Fruit fly (Drosophila melanogaster) whole organism, pupa: ENCODE results near the gene Cypl.
A peak's percentile ranks its signal among the peaks of the same experiment; 100 is the strongest.

Experiments used
- CG10348 ChIP-seq: fragments of 200-800 bp; sonication (Bioruptor generic); IDR thresholded peaks from 2 replicates; pipeline ENCODE4 v1.3.6; 2022; ENCODE audit warnings: missing biosample characterization, missing genetic modification characterization
- CG12605 ChIP-seq: fragments of 200-800 bp; sonication (Bioruptor generic); IDR thresholded peaks from 2 replicates; pipeline ENCODE4 v1.3.6; 2022; ENCODE audit warnings: missing biosample characterization, missing genetic modification characterization
- CG14655 ChIP-seq: fragments of 200-800 bp; sonication (Bioruptor generic); optimal IDR thresholded peaks from 3 replicates; lab custom pipeline; 2017; ENCODE audit warnings: mild to moderate bottlenecking, missing biosample characterization, missing genetic modification reagents, missing genetic modification characterization
- CG15710 ChIP-seq: fragments of 200-800 bp; sonication (Bioruptor generic); optimal IDR thresholded peaks from 2 replicates; lab custom pipeline; 2018; ENCODE audit warnings: missing biosample characterization, mild to moderate bottlenecking, missing genetic modification characterization, moderate library complexity
- CG17806 ChIP-seq: fragments of 200-800 bp; sonication (Bioruptor generic); optimal IDR thresholded peaks from 2 replicates; lab custom pipeline; 2018; ENCODE audit warnings: missing biosample characterization, mild to moderate bottlenecking, missing genetic modification characterization, moderate library complexity
- CG32121 ChIP-seq: fragments of 200-800 bp; sonication (Bioruptor generic); IDR thresholded peaks from 2 replicates; pipeline ENCODE4 v1.3.6; 2022; ENCODE audit warnings: missing biosample characterization, missing genetic modification characterization
- CG34367 ChIP-seq: fragments of 200-800 bp; sonication (Bioruptor generic); optimal IDR thresholded peaks from 2 replicates; lab custom pipeline; 2018; ENCODE audit warnings: missing biosample characterization, mild to moderate bottlenecking, missing genetic modification characterization
- CG4496 ChIP-seq: fragments of 200-800 bp; sonication (Bioruptor generic); IDR thresholded peaks from 3 replicates; pipeline ENCODE4 v1.3.6; 2022; ENCODE audit warnings: missing biosample characterization, missing genetic modification characterization
- CG8159 ChIP-seq: fragments of 200-800 bp; sonication (Bioruptor generic); optimal IDR thresholded peaks from 3 replicates; lab custom pipeline; 2018; ENCODE audit warnings: missing biosample characterization, mild to moderate bottlenecking, missing genetic modification characterization, moderate library complexity
- CG8301 ChIP-seq: fragments of 200-800 bp; sonication (Bioruptor generic); optimal IDR thresholded peaks from 2 replicates; lab custom pipeline; 2018; ENCODE audit warnings: missing biosample characterization, mild to moderate bottlenecking, missing genetic modification characterization
- CG9948 ChIP-seq: fragments of 200-800 bp; sonication (Bioruptor generic); optimal IDR thresholded peaks from 2 replicates; lab custom pipeline; 2018; ENCODE audit warnings: missing biosample characterization, mild to moderate bottlenecking, missing genetic modification characterization, moderate library complexity
- D1 ChIP-seq: fragments of 200-800 bp; sonication (Bioruptor generic); optimal IDR thresholded peaks from 2 replicates; lab custom pipeline; 2018; ENCODE audit warnings: missing biosample characterization, mild to moderate bottlenecking, missing genetic modification characterization, moderate library complexity
- EcR ChIP-seq: fragments of 200-800 bp; sonication (Bioruptor generic); optimal IDR thresholded peaks from 3 replicates; lab custom pipeline; 2019; ENCODE audit warnings: missing biosample characterization, missing genetic modification characterization, mild to moderate bottlenecking, moderate library complexity, missing genetic modification reagents
- Ets98B ChIP-seq: fragments of 200-800 bp; sonication (Bioruptor generic); IDR thresholded peaks from 2 replicates; pipeline ENCODE4 v1.3.6; 2022; ENCODE audit warnings: missing biosample characterization, missing genetic modification characterization
- Pif1A ChIP-seq: fragments of 200-800 bp; sonication (Bioruptor generic); optimal IDR thresholded peaks from 3 replicates; lab custom pipeline; 2016; ENCODE audit warnings: missing biosample characterization, missing genetic modification characterization
- Pif1B ChIP-seq: fragments of 200-800 bp; sonication (Bioruptor generic); optimal IDR thresholded peaks from 3 replicates; lab custom pipeline; 2016; ENCODE audit warnings: missing biosample characterization, missing genetic modification characterization
- Snoo ChIP-seq: fragments of 200-800 bp; sonication (Bioruptor generic); optimal IDR thresholded peaks from 3 replicates; lab custom pipeline; 2017; ENCODE audit warnings: missing biosample characterization, mild to moderate bottlenecking, missing genetic modification characterization, inconsistent platforms
- fd96Ca ChIP-seq: fragments of 200-800 bp; sonication (Bioruptor generic); IDR thresholded peaks from 3 replicates; pipeline ENCODE4 v1.3.6; 2022; ENCODE audit warnings: missing biosample characterization, missing genetic modification characterization
- gl ChIP-seq: fragments of 200-800 bp; sonication (Bioruptor generic); optimal IDR thresholded peaks from 2 replicates; lab custom pipeline; 2018; ENCODE audit warnings: missing biosample characterization, mild to moderate bottlenecking, missing genetic modification characterization
- rn ChIP-seq: fragments of 200-800 bp; sonication (Bioruptor generic); IDR thresholded peaks from 2 replicates; pipeline ENCODE4 v1.3.6; 2022; ENCODE audit warnings: missing biosample characterization, missing genetic modification characterization

Gene Cypl

DNA sequence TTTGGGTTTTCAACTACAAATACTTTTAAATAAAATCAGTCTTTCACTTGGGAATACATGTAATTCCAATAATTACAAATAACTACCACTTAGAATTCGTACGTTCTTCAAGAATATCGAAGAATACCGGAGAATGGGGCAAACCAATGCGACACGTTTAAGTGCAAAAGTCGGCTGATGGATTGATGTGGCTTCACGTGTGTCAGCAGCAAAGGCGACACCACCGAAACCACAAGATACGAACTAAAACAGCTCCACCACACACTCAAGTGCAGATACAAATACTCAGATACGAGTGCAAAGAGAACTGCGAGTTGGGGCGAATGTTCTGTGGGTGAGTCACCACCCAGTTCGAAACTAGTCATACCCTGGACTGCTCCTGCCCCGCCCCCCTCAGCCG, 11.9 kb downstream of the Cypl start:
- 0 out of 3 replicates have a peak, but pooled peaks have one; percentile 7 for TF ChIP-seq fd96Ca (GFP tag; lab: Robert Waterston, UW)
- no peak for TF ChIP-seq CG34367 (tag; lab: Kevin White, UChicago)

DNA sequence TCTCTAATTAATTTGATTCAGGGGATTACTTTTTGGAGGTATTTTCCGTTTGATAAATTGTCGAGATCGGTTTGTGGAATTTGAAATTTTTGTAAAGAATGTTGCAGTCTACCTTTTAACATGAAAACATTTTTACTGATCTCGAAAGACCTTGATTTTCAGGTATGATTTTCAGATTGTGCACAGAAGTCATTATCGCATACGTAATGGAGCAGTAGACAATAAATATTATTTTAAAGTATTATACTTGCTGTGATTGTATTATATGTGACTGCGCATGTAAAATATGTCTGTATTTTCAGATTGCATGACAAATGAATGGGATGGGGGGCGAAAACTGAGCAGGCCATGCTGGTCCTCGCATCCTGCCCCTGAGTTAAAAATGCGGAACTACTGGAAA, 14.7 kb downstream of the Cypl start, which contains the start of gene CG34269:
Gene CG34269 (plus strand): TSS at position 301 of the 400 bp plus-strand sequence.
- TF ChIP-seq CG17806 (tag; lab: Kevin White, UChicago) (no peak), Ets98B (GFP tag; lab: Robert Waterston, UW) (no peak), EcR (GFP tag; lab: Kevin White, UChicago) (no peak), fd96Ca (GFP tag; lab: Robert Waterston, UW) (no peak), CG12605 (GFP tag; lab: Robert Waterston, UW) (no peak), gl (tag; lab: Kevin White, UChicago) (no peak), CG9948 (tag; lab: Kevin White, UChicago) (no peak), CG34367 (tag; lab: Kevin White, UChicago) (no peak), CG8301 (no peak), Pif1B (GFP tag; lab: Kevin White, UChicago) (no peak), D1 (tag; lab: Kevin White, UChicago) (no peak), rn (GFP tag; lab: Robert Waterston, UW) (no peak)

DNA sequence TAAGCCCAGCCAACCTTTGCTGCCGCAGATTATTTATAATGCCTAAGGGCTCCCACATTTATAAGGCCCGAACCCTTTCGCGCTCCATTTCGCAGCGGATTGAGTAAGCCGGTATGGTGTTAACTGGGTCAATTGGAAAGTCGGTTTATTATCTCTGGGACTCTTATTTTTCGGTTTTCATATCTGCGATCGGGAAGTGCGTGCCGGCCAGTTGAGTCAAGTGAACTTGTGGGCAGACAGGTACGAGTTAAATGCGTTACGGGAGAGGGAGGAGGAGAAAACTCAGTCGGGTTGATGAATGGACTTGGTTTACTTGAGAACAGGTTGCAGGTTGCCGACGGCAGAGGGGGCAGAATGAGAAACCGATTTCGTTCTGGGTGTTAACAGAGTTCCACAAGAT, 18.5 kb downstream of the Cypl start:
- TF ChIP-seq CG34367 (tag; lab: Kevin White, UChicago) = no peak
- TF ChIP-seq EcR (GFP tag; lab: Kevin White, UChicago) = peak; percentile 8

DNA sequence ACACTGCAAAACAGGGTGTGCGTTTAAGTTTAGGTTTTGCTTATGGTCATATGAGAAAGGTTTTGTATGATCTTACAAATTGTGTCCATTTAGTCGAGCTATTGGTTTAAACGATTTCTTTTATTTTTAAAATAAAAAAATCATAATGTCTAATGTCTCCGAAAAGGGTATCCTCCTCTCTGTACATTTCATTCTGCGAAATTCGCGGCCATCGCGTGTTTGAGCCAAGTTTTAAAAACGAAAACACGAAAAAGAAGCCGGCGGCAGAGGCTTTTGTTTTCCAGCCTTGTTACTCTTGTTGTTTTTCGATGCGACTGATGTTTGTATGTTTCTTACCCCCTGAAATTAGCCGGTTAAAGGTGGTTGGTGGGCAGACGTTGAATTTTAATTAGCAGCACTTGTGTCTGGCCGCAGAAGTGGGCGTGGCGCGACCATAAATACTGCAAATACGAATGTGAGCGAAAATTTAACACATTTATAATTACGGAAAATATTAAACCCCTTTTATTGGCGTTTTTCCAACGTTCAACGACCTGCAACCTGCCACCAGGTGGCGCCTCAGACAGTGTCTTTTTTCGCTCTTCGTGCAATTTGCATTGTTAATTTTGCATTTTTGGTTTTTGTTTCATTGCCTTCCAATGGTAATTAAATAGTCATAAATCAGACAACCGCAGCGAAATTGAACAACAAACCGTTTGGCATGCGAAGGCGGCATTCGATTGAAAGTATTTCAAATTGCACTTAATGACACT, 22.1 kb downstream of the Cypl start:
- TF ChIP-seq CG32121 (GFP tag; lab: Robert Waterston, UW) = no peak
- no peak for TF ChIP-seq EcR (GFP tag; lab: Kevin White, UChicago)
- no peak for TF ChIP-seq CG4496 (GFP tag; lab: Robert Waterston, UW)
- TF ChIP-seq CG9948 (tag; lab: Kevin White, UChicago) = peak; percentile 30
- TF ChIP-seq gl (tag; lab: Kevin White, UChicago) = no peak
- TF ChIP-seq CG8159 = no peak
- TF ChIP-seq CG14655 (GFP tag; lab: Kevin White, UChicago) = peak; percentile 1

DNA sequence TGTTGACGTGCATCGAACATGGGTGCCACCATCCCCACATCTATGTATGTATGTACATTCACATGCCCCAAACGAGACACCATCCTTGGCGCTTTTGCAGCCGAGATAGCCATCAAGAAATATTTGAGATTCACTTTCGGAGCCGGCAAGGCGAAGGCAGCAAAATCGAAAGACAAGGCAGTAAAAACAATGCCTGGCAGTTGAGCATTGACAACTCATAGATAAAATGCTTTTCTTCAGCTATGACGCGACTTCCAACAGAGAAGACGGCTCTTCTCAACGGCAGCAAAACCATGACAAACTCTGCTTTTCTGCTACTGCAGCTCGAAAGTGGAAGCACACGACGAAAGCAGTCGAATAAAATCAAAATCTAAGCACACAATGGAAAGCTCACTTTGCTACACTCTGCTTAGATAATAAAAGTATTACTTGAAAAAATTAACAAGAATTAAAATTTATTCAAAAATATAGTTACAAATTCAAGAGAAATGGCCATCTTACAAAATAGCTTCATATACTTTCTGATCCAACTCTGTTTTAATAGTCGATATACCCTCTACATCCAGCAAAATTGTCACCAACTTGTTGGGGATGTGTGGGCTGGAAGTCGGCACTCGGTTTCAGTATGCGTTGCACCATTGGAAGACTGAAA, 25.7 kb downstream of the Cypl start:
- TF ChIP-seq CG32121 (GFP tag; lab: Robert Waterston, UW) (peak; percentile 83), CG15710 (no peak), CG17806 (tag; lab: Kevin White, UChicago) (peak; percentile 35), CG10348 (GFP tag; lab: Robert Waterston, UW) (0 out of 2 replicates have a peak, but pooled peaks have one; percentile 24), CG14655 (GFP tag; lab: Kevin White, UChicago) (peak; percentile 67), rn (GFP tag; lab: Robert Waterston, UW) (peak; percentile 51; the same call in 1 of the 2 replicates), Pif1A (GFP tag; lab: Kevin White, UChicago) (peak; percentile 45), Pif1B (GFP tag; lab: Kevin White, UChicago) (no peak), fd96Ca (GFP tag; lab: Robert Waterston, UW) (peak; percentile 59; the same call in 1 of the 3 replicates), EcR (GFP tag; lab: Kevin White, UChicago) (no peak), CG9948 (tag; lab: Kevin White, UChicago) (peak; percentile 49), CG12605 (GFP tag; lab: Robert Waterston, UW) (peak; percentile 63), D1 (tag; lab: Kevin White, UChicago) (no peak), CG4496 (GFP tag; lab: Robert Waterston, UW) (peak; percentile 79), CG8301 (peak; percentile 67), Ets98B (GFP tag; lab: Robert Waterston, UW) (peak; percentile 86)

DNA sequence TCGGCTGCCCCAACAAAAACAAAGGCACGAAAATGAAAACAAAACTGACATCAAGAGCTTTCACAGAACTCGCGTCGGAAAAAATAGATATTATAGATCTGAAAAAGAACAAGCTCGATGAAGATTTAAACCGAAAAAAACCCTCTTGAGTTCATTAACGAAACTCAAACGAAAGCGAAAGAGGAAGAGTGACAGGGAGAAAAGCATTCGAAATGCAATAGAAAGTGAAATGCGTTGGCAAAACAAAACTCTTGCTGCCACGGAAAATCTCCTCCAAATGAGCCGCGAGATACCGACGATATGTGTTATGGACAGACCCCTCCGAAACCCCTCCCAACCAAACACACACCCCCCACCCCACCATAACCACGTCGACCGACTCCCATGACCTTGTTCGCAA, 26.2 kb downstream of the Cypl start:
- no peak for TF ChIP-seq CG9948 (tag; lab: Kevin White, UChicago)
- no peak for TF ChIP-seq Snoo (tag; lab: Kevin White, UChicago)
- no peak for TF ChIP-seq CG32121 (GFP tag; lab: Robert Waterston, UW)
- no peak for TF ChIP-seq CG4496 (GFP tag; lab: Robert Waterston, UW)
- TF ChIP-seq rn (GFP tag; lab: Robert Waterston, UW) = no peak
- no peak for TF ChIP-seq CG8301
- TF ChIP-seq CG8159 = no peak
- TF ChIP-seq Pif1B (GFP tag; lab: Kevin White, UChicago) = no peak
- no peak for TF ChIP-seq CG15710
- no peak for TF ChIP-seq CG34367 (tag; lab: Kevin White, UChicago)
- TF ChIP-seq CG17806 (tag; lab: Kevin White, UChicago) = no peak
- TF ChIP-seq CG14655 (GFP tag; lab: Kevin White, UChicago) = no peak
- TF ChIP-seq CG10348 (GFP tag; lab: Robert Waterston, UW) = no peak
- TF ChIP-seq EcR (GFP tag; lab: Kevin White, UChicago) = no peak
- no peak for TF ChIP-seq CG12605 (GFP tag; lab: Robert Waterston, UW)
- TF ChIP-seq gl (tag; lab: Kevin White, UChicago) = no peak
- TF ChIP-seq, all 21 proteins: peak for 0
